Worm (Caenorhabditis elegans): ENCODE measurements around the gene ddo-1.

Gene ddo-1

DNA sequence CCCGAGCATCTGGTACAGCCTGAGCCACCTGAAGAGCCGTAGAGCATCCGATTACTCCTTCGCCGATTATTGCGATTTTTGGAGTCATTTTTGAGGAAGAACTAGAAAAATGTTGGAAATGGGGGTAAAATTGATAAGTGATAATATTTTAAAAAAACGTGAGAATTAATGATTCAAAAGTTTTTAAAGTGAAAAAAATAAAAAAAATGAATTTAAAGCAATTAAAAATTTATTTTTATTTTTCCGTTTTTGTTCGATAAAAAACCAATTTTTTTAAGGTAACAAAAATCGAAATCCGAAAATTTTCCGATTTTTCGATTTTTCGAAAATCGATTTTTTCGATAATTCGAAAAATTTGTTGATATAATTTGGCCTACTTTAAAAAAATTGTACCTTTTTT is at the start of gene ddo-1:
ddo-1 (minus strand) TSS at position 101 of the 400 bp plus-strand sequence.
- TF ChIP-seq mbf-1 (tag; optimal IDR thresholded peaks at IDR 0.05) (no peak), unc-55 (GFP tag; optimal IDR thresholded peaks at IDR 0.05) (no peak), elt-1 (tag; optimal IDR thresholded peaks at IDR 0.05) (no peak), peb-1 (tag; optimal IDR thresholded peaks at IDR 0.05) (no peak), F13H6.1 (tag; optimal IDR thresholded peaks at IDR 0.05) (no peak), ztf-4 (tag; optimal IDR thresholded peaks at IDR 0.05) (no peak), nhr-21 (tag; optimal IDR thresholded peaks at IDR 0.05) (no peak), lin-11 (tag; optimal IDR thresholded peaks at IDR 0.05) (no peak)

DNA sequence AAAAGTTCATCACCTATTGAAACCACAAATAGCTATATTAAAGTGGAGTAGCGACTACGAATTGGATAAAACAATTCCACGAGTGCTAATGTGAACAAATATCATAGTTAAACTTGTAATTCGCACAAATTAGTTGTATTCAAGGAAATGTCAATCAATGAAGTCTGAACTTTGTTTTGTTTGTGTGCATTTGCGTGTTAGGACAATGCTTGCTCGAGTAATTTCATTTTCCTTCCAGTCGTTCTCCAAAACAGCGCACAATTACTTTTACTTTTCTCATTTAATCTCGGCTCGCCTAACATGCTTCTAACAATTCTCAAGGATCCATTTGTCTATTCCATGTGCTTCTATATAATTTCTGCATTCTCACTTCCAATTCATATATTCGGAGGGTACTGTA is 47.6 kb upstream of the ddo-1 start, which contains the start of gene srh-301:
srh-301 (plus strand) TSS at position 301 of the 400 bp plus-strand sequence.
- TF ChIP-seq lin-11 (tag; optimal IDR thresholded peaks at IDR 0.05): no peak
- no peak for TF ChIP-seq unc-39 (tag; optimal IDR thresholded peaks at IDR 0.05)
- TF ChIP-seq lin-13 (GFP tag; optimal IDR thresholded peaks at IDR 0.05): no peak
- no peak for TF ChIP-seq skn-1 (tag; optimal IDR thresholded peaks at IDR 0.05)
- TF ChIP-seq ceh-82 (tag; optimal IDR thresholded peaks at IDR 0.05): no peak
- TF ChIP-seq ztf-11 (tag; optimal IDR thresholded peaks at IDR 0.05): no peak
- TF ChIP-seq elt-3 (tag; optimal IDR thresholded peaks at IDR 0.05): no peak
- TF ChIP-seq crh-2 (tag; optimal IDR thresholded peaks at IDR 0.05): no peak
- no peak for TF ChIP-seq nhr-11 (tag; optimal IDR thresholded peaks at IDR 0.05)
- no peak for TF ChIP-seq nhr-6 (tag; optimal IDR thresholded peaks at IDR 0.05)
- TF ChIP-seq ceh-16 (tag; optimal IDR thresholded peaks at IDR 0.05): no peak
- no peak for TF ChIP-seq sem-4 (tag; optimal IDR thresholded peaks at IDR 0.05)
- no peak for TF ChIP-seq fos-1 (tag; optimal IDR thresholded peaks at IDR 0.05)
- no peak for TF ChIP-seq elt-1 (tag; optimal IDR thresholded peaks at IDR 0.05)
- no peak for TF ChIP-seq nhr-237 (tag; optimal IDR thresholded peaks at IDR 0.05)
- no peak for TF ChIP-seq gmeb-1 (tag; optimal IDR thresholded peaks at IDR 0.05)
- TF ChIP-seq R02D3.7 (tag; optimal IDR thresholded peaks at IDR 0.05): no peak
- no peak for TF ChIP-seq unc-62 (GFP tag; optimal IDR thresholded peaks at IDR 0.05)
- no peak for TF ChIP-seq ztf-1 (GFP tag; conservative IDR thresholded peaks at IDR 0.05)

DNA sequence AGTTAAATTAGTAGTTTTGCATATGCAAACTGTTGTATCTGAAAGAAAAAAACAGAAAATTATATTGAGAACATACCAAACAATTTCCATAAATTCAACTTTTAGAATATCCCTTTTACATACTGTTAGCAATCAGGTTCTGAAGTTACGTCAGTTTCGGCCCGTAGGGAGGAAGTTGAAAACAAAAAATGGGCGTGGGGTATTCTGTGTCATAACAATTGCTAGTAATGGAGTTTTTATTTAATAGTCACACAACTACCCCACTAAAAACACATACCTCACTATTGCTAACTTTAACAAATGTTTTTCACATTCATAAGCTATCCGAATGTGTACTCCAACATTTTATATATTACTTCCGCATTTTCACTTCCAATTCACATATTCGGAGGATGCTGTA is 44.8 kb upstream of the ddo-1 start, which contains the start of gene srh-300:
srh-300 (plus strand) TSS at position 301 of the 400 bp plus-strand sequence.
- TF ChIP-seq snpc-4 (tag; optimal IDR thresholded peaks at IDR 0.05): no peak
- no peak for TF ChIP-seq skn-1 (tag; optimal IDR thresholded peaks at IDR 0.05)
- TF ChIP-seq nhr-10 (tag; optimal IDR thresholded peaks at IDR 0.05): no peak

DNA sequence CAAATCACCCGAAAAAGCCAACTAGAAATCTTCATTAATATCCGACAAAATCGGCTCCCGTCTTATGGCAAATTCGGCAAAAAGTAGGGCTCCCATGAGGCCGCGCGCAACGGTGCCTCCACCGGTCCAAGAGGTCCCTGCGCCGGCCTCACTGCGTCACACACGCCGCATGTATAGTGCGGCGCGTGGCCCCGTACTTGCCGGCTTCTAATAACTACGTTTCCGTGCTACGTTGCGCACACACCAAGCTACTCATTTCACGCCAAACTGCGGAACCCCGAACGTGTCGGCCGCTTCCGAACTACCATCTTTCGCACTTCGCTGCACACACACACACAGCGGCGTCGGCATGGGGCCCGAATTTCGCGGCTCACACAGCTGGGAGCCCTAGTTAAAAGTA is 42.7 kb upstream of the ddo-1 start:
- no peak for TF ChIP-seq nhr-129 (tag; optimal IDR thresholded peaks at IDR 0.05)

DNA sequence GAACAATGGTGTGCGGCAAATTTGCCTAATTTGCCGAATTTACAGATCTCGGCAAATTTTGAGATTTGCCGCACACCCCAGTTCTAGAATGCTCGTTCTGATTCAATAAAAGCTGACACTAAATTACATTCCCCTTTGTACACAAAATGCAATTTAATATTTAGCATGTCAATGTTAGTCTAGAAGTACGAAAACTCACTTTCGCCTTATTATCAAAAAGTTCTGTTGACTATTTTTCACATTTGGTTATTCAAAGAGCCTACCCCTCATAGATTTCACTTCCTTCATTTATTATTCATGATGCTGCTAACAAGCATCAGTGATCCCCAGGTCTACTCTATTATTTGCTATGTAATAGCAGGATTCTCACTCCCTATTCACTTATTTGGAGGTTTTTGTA is 41.5 kb upstream of the ddo-1 start, which contains the start of gene srh-298:
srh-298 (plus strand) TSS at position 301 of the 400 bp plus-strand sequence.
- TF ChIP-seq mbf-1 (tag; optimal IDR thresholded peaks at IDR 0.05): no peak

DNA sequence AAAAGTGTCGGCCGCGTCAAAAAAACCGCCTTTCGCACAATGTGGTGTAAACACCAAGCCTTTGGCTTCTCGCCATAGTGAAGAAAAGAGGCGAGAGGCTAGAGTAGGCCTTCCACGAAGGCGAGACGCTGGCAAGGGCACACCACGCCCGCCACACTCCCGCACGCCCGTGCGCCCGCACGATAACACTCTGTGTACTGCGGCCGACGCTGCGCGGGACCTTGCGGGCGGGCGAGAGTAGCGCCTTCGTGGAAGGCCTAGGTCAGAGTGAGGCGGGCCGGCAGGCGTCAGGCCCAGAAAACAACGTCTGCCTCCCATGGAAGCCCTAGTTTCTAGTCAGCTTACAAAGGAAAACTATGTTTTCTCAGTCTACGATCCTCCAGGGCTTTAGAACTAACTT is 35.1 kb upstream of the ddo-1 start:
- TF ChIP-seq ztf-11 (tag; optimal IDR thresholded peaks at IDR 0.05) (no peak), blmp-1 (tag; optimal IDR thresholded peaks at IDR 0.05; ENCODE audit: insufficient read depth) (no peak), peb-1 (tag; optimal IDR thresholded peaks at IDR 0.05) (no peak), R02D3.7 (tag; optimal IDR thresholded peaks at IDR 0.05) (no peak), sma-3 (GFP tag; optimal IDR thresholded peaks at IDR 0.05) (no peak), nhr-237 (tag; optimal IDR thresholded peaks at IDR 0.05) (no peak), elt-1 (tag; optimal IDR thresholded peaks at IDR 0.05) (no peak), aly-2 (tag; optimal IDR thresholded peaks at IDR 0.05) (no peak), gmeb-1 (tag; optimal IDR thresholded peaks at IDR 0.05) (no peak), nhr-77 (tag; optimal IDR thresholded peaks at IDR 0.05) (no peak), nhr-129 (tag; optimal IDR thresholded peaks at IDR 0.05) (no peak), F13H6.1 (tag; optimal IDR thresholded peaks at IDR 0.05) (no peak), C34F6.9 (tag; optimal IDR thresholded peaks at IDR 0.05) (no peak), lin-13 (GFP tag; optimal IDR thresholded peaks at IDR 0.05) (no peak), fos-1 (tag; optimal IDR thresholded peaks at IDR 0.05) (no peak), sem-4 (tag; optimal IDR thresholded peaks at IDR 0.05) (no peak)
